Worm (Caenorhabditis elegans) whole organism, L1 larva: ENCODE data around the gene T06D8.9.
A peak's percentile ranks its signal among the peaks of the same experiment; 100 is the strongest.

Source experiments
- Y116A8C.19 ChIP-seq: sonication (generic microtip); optimal IDR thresholded peaks from 2 replicates; lab custom pipeline; 2016; ENCODE audit warnings: missing compliant biosample characterization, missing genetic modification characterization, borderline replicate concordance
- aha-1 ChIP-seq: fragments of 150-350 bp; optimal IDR thresholded peaks from 2 replicates; lab custom pipeline; 2014; ENCODE audit warnings: missing biosample characterization, missing genetic modification characterization
- alr-1 ChIP-seq: fragments of 200-800 bp; sonication (Bioruptor generic); optimal IDR thresholded peaks from 2 replicates; lab custom pipeline; 2018; ENCODE audit warnings: borderline replicate concordance, mild to moderate bottlenecking, missing genetic modification characterization, missing compliant biosample characterization
- ama-1 ChIP-seq: fragments of 150-350 bp; optimal IDR thresholded peaks from 2 replicates; lab custom pipeline; 2014
- blmp-1 ChIP-seq: fragments of 150-350 bp; optimal IDR thresholded peaks from 2 replicates; lab custom pipeline; 2014; ENCODE audit warnings: missing biosample characterization, missing genetic modification characterization
- ceh-8 ChIP-seq: fragments of 200-800 bp; sonication (Bioruptor generic); optimal IDR thresholded peaks from 2 replicates; lab custom pipeline; 2018; ENCODE audit warnings: mild to moderate bottlenecking, missing genetic modification characterization, moderate library complexity, missing compliant biosample characterization
- efl-1 ChIP-seq, 4 experiments: fragments of 150-350 bp; optimal IDR thresholded peaks in 3 of 4; peaks in 1 of 4; 1 replicate in 1 of 4; 2 replicates in 3 of 4; lab custom pipeline; 2014; ENCODE audit warnings: missing biosample characterization in 2 of 4, missing genetic modification characterization in 2 of 4, missing genetic modification reagents in 2 of 4
- efl-3 ChIP-seq: fragments of 200-800 bp; sonication (Bioruptor generic); optimal IDR thresholded peaks from 2 replicates; lab custom pipeline; 2018; ENCODE audit warnings: mild to moderate bottlenecking, missing genetic modification characterization, missing compliant biosample characterization
- ets-5 ChIP-seq: fragments of 200-800 bp; sonication (Bioruptor generic); IDR thresholded peaks from 2 replicates; pipeline ENCODE4 v1.3.6; 2022; ENCODE audit warnings: missing genetic modification characterization, missing compliant biosample characterization
- fkh-8 ChIP-seq: sonication (generic microtip); optimal IDR thresholded peaks from 2 replicates; lab custom pipeline; 2016; ENCODE audit warnings: mild to moderate bottlenecking, missing genetic modification characterization, missing compliant biosample characterization
- hlh-17 ChIP-seq: fragments of 200-800 bp; sonication (Bioruptor generic); optimal IDR thresholded peaks from 2 replicates; lab custom pipeline; 2018; ENCODE audit warnings: missing genetic modification characterization, mild to moderate bottlenecking, missing compliant biosample characterization, moderate library complexity, borderline replicate concordance
- isw-1 ChIP-seq: fragments of 200-800 bp; sonication (Bioruptor generic); IDR thresholded peaks from 2 replicates; pipeline ENCODE4 v1.3.6; 2022; ENCODE audit warnings: missing genetic modification characterization, missing compliant biosample characterization
- lin-13 ChIP-seq: fragments of 150-350 bp; optimal IDR thresholded peaks from 2 replicates; lab custom pipeline; 2014; ENCODE audit warnings: missing biosample characterization, missing genetic modification reagents, missing genetic modification characterization
- lin-35 ChIP-seq, 2 experiments: fragments of 150-350 bp; optimal IDR thresholded peaks; 2 replicates each; lab custom pipeline; 2014; ENCODE audit warnings: missing biosample characterization in 2 of 2, missing genetic modification characterization in 2 of 2, missing genetic modification reagents in 2 of 2
- lsy-2 ChIP-seq, 2 experiments: fragments of 150-350 bp; optimal IDR thresholded peaks; 2 replicates each; lab custom pipeline; 2014; ENCODE audit warnings: missing biosample characterization in 2 of 2, missing genetic modification characterization in 2 of 2
- mab-9 ChIP-seq: fragments of 200-800 bp; sonication (Bioruptor generic); IDR thresholded peaks from 2 replicates; pipeline ENCODE4 v1.3.6; 2022; ENCODE audit warnings: missing genetic modification reagents, missing genetic modification characterization, missing compliant biosample characterization
- mdl-1 ChIP-seq, 2 experiments: fragments of 150-350 bp; optimal IDR thresholded peaks; 2 replicates each; lab custom pipeline; 2014 to 2017; ENCODE audit warnings: missing biosample characterization in 2 of 2, missing genetic modification characterization in 2 of 2, inconsistent platforms in 1 of 2
- mef-2 ChIP-seq: fragments of 150-350 bp; optimal IDR thresholded peaks from 2 replicates; lab custom pipeline; 2014; ENCODE audit warnings: missing biosample characterization, missing genetic modification characterization
- nhr-237 ChIP-seq: fragments of 150-350 bp; optimal IDR thresholded peaks from 2 replicates; lab custom pipeline; 2014; ENCODE audit warnings: missing biosample characterization, missing genetic modification characterization
- nhr-47 ChIP-seq: sonication (generic microtip); optimal IDR thresholded peaks from 2 replicates; lab custom pipeline; 2016; ENCODE audit warnings: mild to moderate bottlenecking, missing genetic modification characterization, moderate library complexity, missing compliant biosample characterization
- nhr-76 ChIP-seq: sonication (generic microtip); optimal IDR thresholded peaks from 2 replicates; lab custom pipeline; 2017; ENCODE audit warnings: missing biosample characterization, missing genetic modification characterization
- nhr-77 ChIP-seq: fragments of 150-350 bp; optimal IDR thresholded peaks from 2 replicates; lab custom pipeline; 2014; ENCODE audit warnings: missing biosample characterization, missing genetic modification characterization
- pag-3 ChIP-seq: sonication (generic microtip); optimal IDR thresholded peaks from 2 replicates; lab custom pipeline; 2017; ENCODE audit warnings: missing genetic modification characterization, mild to moderate bottlenecking, missing compliant biosample characterization, antibody characterized with exemption, borderline replicate concordance; ENCODE audit not compliant: insufficient read depth
- pax-3 ChIP-seq: fragments of 200-800 bp; sonication (Bioruptor generic); optimal IDR thresholded peaks from 2 replicates; lab custom pipeline; 2018; ENCODE audit warnings: mild to moderate bottlenecking, missing genetic modification characterization, moderate library complexity, missing compliant biosample characterization
- rnt-1 ChIP-seq: sonication (generic microtip); optimal IDR thresholded peaks from 2 replicates; lab custom pipeline; 2016; ENCODE audit warnings: mild to moderate bottlenecking, missing genetic modification characterization, moderate library complexity, missing compliant biosample characterization
- skn-1 ChIP-seq: fragments of 150-350 bp; optimal IDR thresholded peaks from 2 replicates; lab custom pipeline; 2014; ENCODE audit warnings: missing biosample characterization, missing genetic modification characterization
- sup-37 ChIP-seq: fragments of 200-800 bp; sonication (Bioruptor generic); optimal IDR thresholded peaks from 2 replicates; lab custom pipeline; 2018; ENCODE audit warnings: mild to moderate bottlenecking, missing genetic modification characterization, missing compliant biosample characterization
- swsn-7 ChIP-seq: sonication (generic microtip); optimal IDR thresholded peaks from 2 replicates; lab custom pipeline; 2016; ENCODE audit warnings: missing genetic modification characterization, missing compliant biosample characterization
- unc-30 ChIP-seq: sonication (generic microtip); optimal IDR thresholded peaks from 2 replicates; lab custom pipeline; 2017; ENCODE audit warnings: missing biosample characterization, missing genetic modification characterization
- unc-62 ChIP-seq: fragments of 150-350 bp; optimal IDR thresholded peaks from 2 replicates; lab custom pipeline; 2014; ENCODE audit warnings: missing biosample characterization, missing genetic modification reagents, missing genetic modification characterization
- unc-86 ChIP-seq: sonication (generic microtip); optimal IDR thresholded peaks from 2 replicates; lab custom pipeline; 2016; ENCODE audit warnings: missing genetic modification characterization, missing compliant biosample characterization
- vab-15 ChIP-seq: sonication (generic microtip); optimal IDR thresholded peaks from 2 replicates; lab custom pipeline; 2017; ENCODE audit warnings: missing genotype, mild to moderate bottlenecking, missing genetic modification characterization, missing compliant biosample characterization
- zag-1 ChIP-seq: fragments of 150-350 bp; optimal IDR thresholded peaks from 2 replicates; lab custom pipeline; 2014; ENCODE audit warnings: missing biosample characterization, missing genetic modification characterization
- ztf-11 ChIP-seq, 2 experiments: sonication (generic microtip); optimal IDR thresholded peaks; 2 replicates each; lab custom pipeline; 2016 to 2017; ENCODE audit warnings: missing genetic modification characterization in 2 of 2, missing biosample characterization in 1 of 2, missing compliant biosample characterization in 1 of 2
- ztf-4 ChIP-seq: fragments of 150-350 bp; optimal IDR thresholded peaks from 2 replicates; lab custom pipeline; 2014; ENCODE audit warnings: missing biosample characterization, missing genetic modification characterization

Gene T06D8.9

DNA sequence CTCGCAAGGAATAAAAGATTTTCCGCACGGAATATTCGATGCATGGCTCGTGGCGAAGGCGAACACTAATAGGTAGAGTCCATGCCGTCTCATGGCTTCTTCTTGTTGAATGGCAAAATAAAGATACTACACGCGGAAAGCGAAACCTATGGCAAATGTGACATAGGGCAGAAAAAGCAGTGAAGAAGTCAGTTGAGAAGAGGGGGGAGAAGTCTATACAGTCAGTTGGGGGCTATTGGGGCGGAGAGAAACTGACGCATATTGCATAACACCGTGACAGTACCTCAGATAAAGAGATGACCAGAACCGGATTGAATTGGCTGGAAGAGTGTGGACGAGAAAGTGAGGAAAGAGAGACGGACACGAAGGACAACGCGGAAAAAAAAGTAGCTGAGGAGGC, 8.0 kb downstream of the T06D8.9 start, which contains the start of gene T06D8.10:
TSS of gene T06D8.10 (minus strand) at position 101 of the 400 bp plus-strand sequence.
- TF ChIP-seq lsy-2 (tag; optimal IDR thresholded peaks at IDR 0.05; lab: Kevin White, UChicago), result no peak
- peak; percentile 16 for TF ChIP-seq blmp-1 (tag; lab: Kevin White, UChicago)
- TF ChIP-seq nhr-237 (tag; lab: Kevin White, UChicago), result no peak

ce11 chrII:11255536-11255935, 16.1 kb downstream of the T06D8.9 start, which contains the start of gene T05B9.2:
Gene T05B9.2 (plus strand): TSS chrII:11255836.
- TF ChIP-seq fkh-8 (tag; lab: Kevin White, UChicago) (no peak), nhr-77 (tag; lab: Kevin White, UChicago) (no peak), lin-35 (GFP tag; optimal IDR thresholded peaks at IDR 0.05; lab: Kevin White, UChicago) (no peak), alr-1 (no peak), aha-1 (tag; lab: Kevin White, UChicago) (no peak), nhr-47 (tag; lab: Kevin White, UChicago) (no peak), hlh-17 (no peak), ceh-8 (GFP tag; lab: Kevin White, UChicago) (no peak), mab-9 (GFP tag; lab: Robert Waterston, UW) (no peak), efl-1 (optimal IDR thresholded peaks at IDR 0.05; lab: Kevin White, UChicago) (no peak), efl-1 (GFP tag; optimal IDR thresholded peaks at IDR 0.05 in 1 of 2; lab: Kevin White, UChicago) (no peak), sup-37 (no peak), nhr-76 (tag; lab: Kevin White, UChicago) (no peak), lin-13 (no peak), skn-1 (no peak), mdl-1 (tag; optimal IDR thresholded peaks at IDR 0.05; lab: Kevin White, UChicago) (no peak)

- TF ChIP-seq ama-1 (no peak), pag-3 (tag; lab: Kevin White, UChicago) (no peak), unc-62 (GFP tag; lab: Kevin White, UChicago) (no peak), hlh-17 (no peak), Y116A8C.19 (tag; lab: Kevin White, UChicago) (no peak), nhr-77 (tag; lab: Kevin White, UChicago) (no peak), ets-5 (no peak), unc-30 (tag; lab: Kevin White, UChicago) (no peak), mef-2 (tag; lab: Kevin White, UChicago) (no peak), rnt-1 (tag; lab: Kevin White, UChicago) (no peak), unc-86 (tag; lab: Kevin White, UChicago) (no peak), lsy-2 (tag; optimal IDR thresholded peaks at IDR 0.05; lab: Kevin White, UChicago) (no peak), isw-1 (GFP tag; lab: Robert Waterston, UW) (no peak), pax-3 (tag; lab: Kevin White, UChicago) (no peak), efl-3 (GFP tag; lab: Kevin White, UChicago) (no peak), zag-1 (tag; lab: Kevin White, UChicago) (no peak), ceh-8 (GFP tag; lab: Kevin White, UChicago) (no peak), ztf-11 (tag; optimal IDR thresholded peaks at IDR 0.05; lab: Kevin White, UChicago) (no peak)
Observed at ce11 chrII:11259766-11260165, 20.4 kb downstream of the T06D8.9 start.

ce11 chrII:11261173-11261572, 21.8 kb downstream of the T06D8.9 start, which contains the start of gene T05B9.1:
Gene T05B9.1 (minus strand): TSS chrII:11261192.
- TF ChIP-seq vab-15, result no peak
- no peak for TF ChIP-seq mab-9 (GFP tag; lab: Robert Waterston, UW)
- no peak for TF ChIP-seq swsn-7 (tag; lab: Kevin White, UChicago)
- TF ChIP-seq ztf-4 (tag; lab: Kevin White, UChicago), result no peak
- TF ChIP-seq, all 84 proteins: peak for 0
